Fruit fly (Drosophila melanogaster): ENCODE data around the gene Cbp80.

Gene Cbp80

dm6 chrX:4684444-4684924 lies 34.7 kb downstream of the Cbp80 start (continued):
- TF ChIP-seq CG34422 (GFP tag; IDR thresholded peaks at IDR 0.05) (peak; percentile 94), Rfx (GFP tag; IDR thresholded peaks at IDR 0.05) (peak; percentile 96), dimm (GFP tag; IDR thresholded peaks at IDR 0.05) (peak; percentile 46; the same call in 1 of the 2 replicates), amos (GFP tag; IDR thresholded peaks at IDR 0.05; ENCODE audit: partially characterized antibody) (peak; percentile 85), dmrt99B (tag; optimal IDR thresholded peaks at IDR 0.05) (peak; percentile 80), Trl (optimal IDR thresholded peaks at IDR 0.05) (peak; percentile 33 to 62), Trl (GFP tag; optimal IDR thresholded peaks at IDR 0.05) (peak; percentile 83), Oli (tag; optimal IDR thresholded peaks at IDR 0.05) (peak; percentile 75), D (optimal IDR thresholded peaks at IDR 0.05) (peak; percentile 52), D (GFP tag; optimal IDR thresholded peaks at IDR 0.05) (peak; percentile 60), CG5953 (GFP tag; IDR thresholded peaks at IDR 0.05) (peak; percentile 76), ara (GFP tag; IDR thresholded peaks at IDR 0.05) (peak; percentile 64), pros (GFP tag; optimal IDR thresholded peaks at IDR 0.05) (peak; percentile 83), dysf (GFP tag; IDR thresholded peaks at IDR 0.05) (peak; percentile 91), CG9727 (GFP tag; optimal IDR thresholded peaks at IDR 0.05) (peak; percentile 77), fd102C (GFP tag; optimal IDR thresholded peaks at IDR 0.05) (no peak), hkb (optimal IDR thresholded peaks at IDR 0.05) (peak; percentile 5), hkb (GFP tag; IDR thresholded peaks at IDR 0.05) (peak; percentile 88), CG9932 (GFP tag; IDR thresholded peaks at IDR 0.05) (peak; percentile 95), CG13894 (tag; optimal IDR thresholded peaks at IDR 0.05) (peak; percentile 86), hth (optimal IDR thresholded peaks at IDR 0.05) (no peak), Six4 (GFP tag; optimal IDR thresholded peaks at IDR 0.05) (peak; percentile 62), Sox102F (GFP tag; optimal IDR thresholded peaks at IDR 0.05) (peak; percentile 74), phol (tag; optimal IDR thresholded peaks at IDR 0.05) (peak; percentile 71), NC2α (GFP tag; optimal IDR thresholded peaks at IDR 0.05) (peak; percentile 29), CG10462 (GFP tag; optimal IDR thresholded peaks at IDR 0.05) (peak; percentile 60), hb (GFP tag; IDR thresholded peaks at IDR 0.05; ENCODE audit: partially characterized antibody) (peak; percentile 77; the same call in 2 of the 3 replicates), nerfin-1 (tag; optimal IDR thresholded peaks at IDR 0.05) (peak; percentile 64), lbe (GFP tag; optimal IDR thresholded peaks at IDR 0.05) (peak; percentile 37), kni (GFP tag; optimal IDR thresholded peaks at IDR 0.05) (peak; percentile 71), CG5180 (GFP tag; optimal IDR thresholded peaks at IDR 0.05) (peak; percentile 40), CG1602 (GFP tag; optimal IDR thresholded peaks at IDR 0.05) (peak; percentile 70), Hsf (GFP tag; optimal IDR thresholded peaks at IDR 0.05) (peak; percentile 81), H2.0 (GFP tag; IDR thresholded peaks at IDR 0.05) (peak; percentile 93), cad (GFP tag; optimal IDR thresholded peaks at IDR 0.05) (no peak), CG31365 (tag; optimal IDR thresholded peaks at IDR 0.05) (peak; percentile 10), Blimp-1 (GFP tag; optimal IDR thresholded peaks at IDR 0.05) (peak; percentile 50), bigmax (GFP tag; optimal IDR thresholded peaks at IDR 0.05) (peak; percentile 6), CG14014 (GFP tag; IDR thresholded peaks at IDR 0.05) (peak; percentile 94), btn (GFP tag; optimal IDR thresholded peaks at IDR 0.05) (peak; percentile 47), stc (GFP tag; IDR thresholded peaks at IDR 0.05) (peak; percentile 80), CG6854 (GFP tag; optimal IDR thresholded peaks at IDR 0.05) (peak; percentile 48), repo (GFP tag; optimal IDR thresholded peaks at IDR 0.05) (peak; percentile 85), so (GFP tag; IDR thresholded peaks at IDR 0.05) (peak; percentile 84; the same call in 2 of the 3 replicates)
